Worm (Caenorhabditis elegans): Measurements from ENCODE around the gene ttr-32.

- TF ChIP-seq flt-1 (GFP tag; IDR thresholded peaks at IDR 0.05) (no peak), ztf-23 (GFP tag; IDR thresholded peaks at IDR 0.05) (no peak)
These were observed 964 bp upstream of the ttr-32 start, which contains the start of gene ttr-8 for ce11 chrIII:7565247-7565646.
